Worm (Caenorhabditis elegans) whole organism, L1 larva: ENCODE results near the gene T05A10.6.
A peak's percentile ranks its signal among the peaks of the same experiment; 100 is the strongest.

ENCODE experiments used
- C04F5.9 ChIP-seq: sonication (generic microtip); optimal IDR thresholded peaks from 2 replicates; lab custom pipeline; 2016; ENCODE audit warnings: missing genetic modification characterization, missing compliant biosample characterization
- C34B4.2 ChIP-seq: sonication (generic microtip); optimal IDR thresholded peaks from 2 replicates; lab custom pipeline; 2017; ENCODE audit warnings: mild to moderate bottlenecking, missing genetic modification characterization, missing compliant biosample characterization
- F16B12.6 ChIP-seq: fragments of 150-350 bp; optimal IDR thresholded peaks from 2 replicates; lab custom pipeline; 2014; ENCODE audit warnings: missing biosample characterization, missing genetic modification characterization
- ama-1 ChIP-seq: fragments of 150-350 bp; optimal IDR thresholded peaks from 2 replicates; lab custom pipeline; 2014
- ceh-63 ChIP-seq: fragments of 200-800 bp; sonication (Bioruptor generic); optimal IDR thresholded peaks from 2 replicates; lab custom pipeline; 2018; ENCODE audit warnings: mild to moderate bottlenecking, missing genetic modification characterization, missing compliant biosample characterization
- ceh-8 ChIP-seq: fragments of 200-800 bp; sonication (Bioruptor generic); optimal IDR thresholded peaks from 2 replicates; lab custom pipeline; 2018; ENCODE audit warnings: mild to moderate bottlenecking, missing genetic modification characterization, moderate library complexity, missing compliant biosample characterization
- ceh-88 ChIP-seq: fragments of 200-800 bp; sonication (Bioruptor generic); IDR thresholded peaks from 2 replicates; pipeline ENCODE4 v1.3.6; 2022; ENCODE audit warnings: missing genetic modification characterization, missing compliant biosample characterization
- ceh-90 ChIP-seq: sonication (generic microtip); optimal IDR thresholded peaks from 2 replicates; lab custom pipeline; 2016; ENCODE audit warnings: missing genetic modification characterization, missing compliant biosample characterization
- dsc-1 ChIP-seq: sonication (generic microtip); optimal IDR thresholded peaks from 2 replicates; lab custom pipeline; 2016; ENCODE audit warnings: mild to moderate bottlenecking, missing genetic modification characterization, missing compliant biosample characterization
- efl-3 ChIP-seq: fragments of 200-800 bp; sonication (Bioruptor generic); optimal IDR thresholded peaks from 2 replicates; lab custom pipeline; 2018; ENCODE audit warnings: mild to moderate bottlenecking, missing genetic modification characterization, missing compliant biosample characterization
- elt-2 ChIP-seq: sonication (generic microtip); optimal IDR thresholded peaks from 2 replicates; lab custom pipeline; 2016; ENCODE audit warnings: missing genetic modification characterization, mild to moderate bottlenecking, inconsistent platforms, missing compliant biosample characterization, missing genetic modification reagents
- elt-3 ChIP-seq, 6 experiments: fragments of 150-350 bp in 1 of 6; sonication (generic microtip); optimal IDR thresholded peaks; 2 replicates each; lab custom pipeline; 2017 to 2018; ENCODE audit warnings: missing biosample characterization in 6 of 6, missing genetic modification characterization in 6 of 6, inconsistent platforms in 1 of 6
- ets-5 ChIP-seq: fragments of 200-800 bp; sonication (Bioruptor generic); IDR thresholded peaks from 2 replicates; pipeline ENCODE4 v1.3.6; 2022; ENCODE audit warnings: missing genetic modification characterization, missing compliant biosample characterization
- fkh-10 ChIP-seq: sonication (generic microtip); optimal IDR thresholded peaks from 2 replicates; lab custom pipeline; 2017; ENCODE audit warnings: missing biosample characterization, missing genetic modification reagents, missing genetic modification characterization
- fkh-4 ChIP-seq: sonication (generic microtip); optimal IDR thresholded peaks from 2 replicates; lab custom pipeline; 2016; ENCODE audit warnings: missing compliant biosample characterization, missing genetic modification characterization, borderline replicate concordance
- fkh-8 ChIP-seq: sonication (generic microtip); optimal IDR thresholded peaks from 2 replicates; lab custom pipeline; 2016; ENCODE audit warnings: mild to moderate bottlenecking, missing genetic modification characterization, missing compliant biosample characterization
- fos-1 ChIP-seq: fragments of 150-350 bp; optimal IDR thresholded peaks from 2 replicates; lab custom pipeline; 2014; ENCODE audit warnings: missing biosample characterization, missing genetic modification characterization
- hlh-17 ChIP-seq: fragments of 200-800 bp; sonication (Bioruptor generic); optimal IDR thresholded peaks from 2 replicates; lab custom pipeline; 2018; ENCODE audit warnings: missing genetic modification characterization, mild to moderate bottlenecking, missing compliant biosample characterization, moderate library complexity, borderline replicate concordance
- hlh-4 ChIP-seq: sonication (generic microtip); optimal IDR thresholded peaks from 2 replicates; lab custom pipeline; 2016; ENCODE audit warnings: mild to moderate bottlenecking, missing genetic modification characterization, missing compliant biosample characterization
- lin-15B ChIP-seq: fragments of 150-350 bp; sonication (generic microtip); optimal IDR thresholded peaks from 3 replicates; lab custom pipeline; 2014; ENCODE audit warnings: missing biosample characterization, missing genetic modification characterization
- lin-35 ChIP-seq, 2 experiments: fragments of 150-350 bp; optimal IDR thresholded peaks; 2 replicates each; lab custom pipeline; 2014; ENCODE audit warnings: missing biosample characterization in 2 of 2, missing genetic modification characterization in 2 of 2, missing genetic modification reagents in 2 of 2
- lsy-2 ChIP-seq, 2 experiments: fragments of 150-350 bp; optimal IDR thresholded peaks; 2 replicates each; lab custom pipeline; 2014; ENCODE audit warnings: missing biosample characterization in 2 of 2, missing genetic modification characterization in 2 of 2
- mab-9 ChIP-seq: fragments of 200-800 bp; sonication (Bioruptor generic); IDR thresholded peaks from 2 replicates; pipeline ENCODE4 v1.3.6; 2022; ENCODE audit warnings: missing genetic modification reagents, missing genetic modification characterization, missing compliant biosample characterization
- mdl-1 ChIP-seq, 2 experiments: fragments of 150-350 bp; optimal IDR thresholded peaks; 2 replicates each; lab custom pipeline; 2014 to 2017; ENCODE audit warnings: missing biosample characterization in 2 of 2, missing genetic modification characterization in 2 of 2, inconsistent platforms in 1 of 2
- mef-2 ChIP-seq: fragments of 150-350 bp; optimal IDR thresholded peaks from 2 replicates; lab custom pipeline; 2014; ENCODE audit warnings: missing biosample characterization, missing genetic modification characterization
- mep-1 ChIP-seq: fragments of 150-350 bp; optimal IDR thresholded peaks from 2 replicates; lab custom pipeline; 2014; ENCODE audit warnings: missing biosample characterization, missing genetic modification characterization
- nhr-11 ChIP-seq: fragments of 150-350 bp; optimal IDR thresholded peaks from 2 replicates; lab custom pipeline; 2014; ENCODE audit warnings: missing biosample characterization, missing genetic modification characterization
- nhr-19 ChIP-seq: fragments of 200-800 bp; sonication (Bioruptor generic); conservative IDR thresholded peaks from 2 replicates; pipeline ENCODE4 v1.3.6; 2022; ENCODE audit warnings: missing genetic modification characterization, missing compliant biosample characterization
- nhr-20 ChIP-seq: sonication (generic microtip); optimal IDR thresholded peaks from 2 replicates; lab custom pipeline; 2016; ENCODE audit warnings: mild to moderate bottlenecking, missing genetic modification characterization, missing compliant biosample characterization
- nhr-237 ChIP-seq: fragments of 150-350 bp; optimal IDR thresholded peaks from 2 replicates; lab custom pipeline; 2014; ENCODE audit warnings: missing biosample characterization, missing genetic modification characterization
- nhr-28 ChIP-seq: fragments of 150-350 bp; optimal IDR thresholded peaks from 2 replicates; lab custom pipeline; 2014; ENCODE audit warnings: missing biosample characterization, missing genetic modification characterization
- nhr-47 ChIP-seq: sonication (generic microtip); optimal IDR thresholded peaks from 2 replicates; lab custom pipeline; 2016; ENCODE audit warnings: mild to moderate bottlenecking, missing genetic modification characterization, moderate library complexity, missing compliant biosample characterization
- nhr-71 ChIP-seq: sonication (generic microtip); optimal IDR thresholded peaks from 2 replicates; lab custom pipeline; 2016; ENCODE audit warnings: mild to moderate bottlenecking, missing genetic modification characterization, moderate library complexity, missing compliant biosample characterization
- nhr-76 ChIP-seq: sonication (generic microtip); optimal IDR thresholded peaks from 2 replicates; lab custom pipeline; 2017; ENCODE audit warnings: missing biosample characterization, missing genetic modification characterization
- nhr-77 ChIP-seq: fragments of 150-350 bp; optimal IDR thresholded peaks from 2 replicates; lab custom pipeline; 2014; ENCODE audit warnings: missing biosample characterization, missing genetic modification characterization
- nhr-84 ChIP-seq: sonication (generic microtip); optimal IDR thresholded peaks from 2 replicates; lab custom pipeline; 2017; ENCODE audit warnings: missing biosample characterization, missing genetic modification characterization
- nhr-85 ChIP-seq: sonication (generic microtip); peaks from one replicate; lab custom pipeline; 2016; ENCODE audit warnings: missing genetic modification characterization, inconsistent platforms, missing compliant biosample characterization
- pag-3 ChIP-seq: sonication (generic microtip); optimal IDR thresholded peaks from 2 replicates; lab custom pipeline; 2017; ENCODE audit warnings: missing genetic modification characterization, mild to moderate bottlenecking, missing compliant biosample characterization, antibody characterized with exemption, borderline replicate concordance; ENCODE audit not compliant: insufficient read depth
- pax-3 ChIP-seq: fragments of 200-800 bp; sonication (Bioruptor generic); optimal IDR thresholded peaks from 2 replicates; lab custom pipeline; 2018; ENCODE audit warnings: mild to moderate bottlenecking, missing genetic modification characterization, moderate library complexity, missing compliant biosample characterization
- skn-1 ChIP-seq: fragments of 150-350 bp; optimal IDR thresholded peaks from 2 replicates; lab custom pipeline; 2014; ENCODE audit warnings: missing biosample characterization, missing genetic modification characterization
- snpc-4 ChIP-seq: fragments of 150-350 bp; optimal IDR thresholded peaks from 2 replicates; lab custom pipeline; 2014; ENCODE audit warnings: missing biosample characterization, missing genetic modification characterization
- snu-23 ChIP-seq: sonication (generic microtip); optimal IDR thresholded peaks from 2 replicates; lab custom pipeline; 2016; ENCODE audit warnings: missing genetic modification characterization, missing compliant biosample characterization
- sox-4 ChIP-seq: sonication (generic microtip); optimal IDR thresholded peaks from 2 replicates; lab custom pipeline; 2016; ENCODE audit warnings: missing genetic modification characterization, missing compliant biosample characterization
- sptf-1 ChIP-seq: fragments of 150-350 bp; optimal IDR thresholded peaks from 2 replicates; lab custom pipeline; 2014; ENCODE audit warnings: missing biosample characterization, missing genetic modification characterization
- swsn-7 ChIP-seq: sonication (generic microtip); optimal IDR thresholded peaks from 2 replicates; lab custom pipeline; 2016; ENCODE audit warnings: missing genetic modification characterization, missing compliant biosample characterization
- tbx-2 ChIP-seq: sonication (generic microtip); optimal IDR thresholded peaks from 2 replicates; lab custom pipeline; 2016; ENCODE audit warnings: missing genetic modification characterization, missing compliant biosample characterization
- tlp-1 ChIP-seq: fragments of 150-350 bp; optimal IDR thresholded peaks from 2 replicates; lab custom pipeline; 2014; ENCODE audit warnings: missing biosample characterization, missing genetic modification characterization
- unc-62 ChIP-seq: fragments of 150-350 bp; optimal IDR thresholded peaks from 2 replicates; lab custom pipeline; 2014; ENCODE audit warnings: missing biosample characterization, missing genetic modification reagents, missing genetic modification characterization
- unc-86 ChIP-seq: sonication (generic microtip); optimal IDR thresholded peaks from 2 replicates; lab custom pipeline; 2016; ENCODE audit warnings: missing genetic modification characterization, missing compliant biosample characterization
- unc-98 ChIP-seq: fragments of 200-800 bp; sonication (Bioruptor generic); IDR thresholded peaks from 2 replicates; pipeline ENCODE4 v1.3.6; 2022; ENCODE audit warnings: missing genetic modification characterization, missing compliant biosample characterization
- ztf-4 ChIP-seq: fragments of 150-350 bp; optimal IDR thresholded peaks from 2 replicates; lab custom pipeline; 2014; ENCODE audit warnings: missing biosample characterization, missing genetic modification characterization

T05A10.6 gene

ce11 chrX:10758453-10758852 is 36.1 kb downstream of the T05A10.6 start (continued):
- TF ChIP-seq ceh-88 (GFP tag; lab: Robert Waterston, UW) (no peak), sox-4 (peak; percentile 51)

ce11 chrX:10757608-10758007 is 36.9 kb downstream of the T05A10.6 start, which contains the start of gene R07A4.4:
Gene R07A4.4 (minus strand): TSS chrX:10757708.
- TF ChIP-seq pax-3 (no peak), mef-2 (tag; lab: Kevin White, UChicago) (no peak), ama-1 (lab: Kevin White, UChicago) (no peak), nhr-19 (GFP tag; lab: Robert Waterston, UW) (no peak), sptf-1 (tag; lab: Kevin White, UChicago) (no peak), nhr-77 (no peak), ceh-90 (tag; lab: Kevin White, UChicago) (no peak), snpc-4 (tag; lab: Kevin White, UChicago) (no peak), hlh-4 (tag; lab: Kevin White, UChicago) (no peak), mdl-1 (tag; optimal IDR thresholded peaks at IDR 0.05; lab: Kevin White, UChicago) (no peak), nhr-20 (no peak), nhr-237 (tag; lab: Kevin White, UChicago) (no peak), fkh-10 (GFP tag; lab: Kevin White, UChicago) (no peak), unc-98 (GFP tag; lab: Robert Waterston, UW) (no peak), ceh-88 (GFP tag; lab: Robert Waterston, UW) (no peak), C04F5.9 (no peak), nhr-47 (tag; lab: Kevin White, UChicago) (no peak), tlp-1 (no peak)

DNA sequence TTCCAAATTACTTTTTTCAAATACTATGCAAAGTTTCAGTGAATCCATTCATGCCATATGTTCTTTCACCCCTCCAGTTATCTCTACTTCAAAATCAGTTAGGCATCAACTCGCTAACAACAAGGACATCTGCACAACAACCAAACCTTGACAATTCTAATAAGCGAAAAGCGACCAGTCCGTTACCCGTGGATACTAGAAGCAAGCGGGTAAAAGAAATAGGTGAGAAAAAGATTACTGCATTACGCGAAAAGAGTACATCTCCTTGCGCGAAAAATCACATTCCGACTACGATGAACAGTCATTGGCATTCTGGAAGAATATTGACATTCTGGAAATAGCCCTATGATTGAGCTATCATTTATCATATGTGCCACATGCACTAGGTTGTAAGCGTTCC is 38.4 kb downstream of the T05A10.6 start:
- TF ChIP-seq fos-1 (peak; percentile 6), tbx-2 (no peak), mab-9 (GFP tag; lab: Robert Waterston, UW) (no peak), ets-5 (GFP tag; lab: Robert Waterston, UW) (no peak), lsy-2 (tag; optimal IDR thresholded peaks at IDR 0.05; lab: Kevin White, UChicago) (peak in 1 of 2 experiments; percentile 32), nhr-84 (tag; lab: Kevin White, UChicago) (no peak), efl-3 (GFP tag; lab: Kevin White, UChicago) (no peak), C04F5.9 (no peak), lin-35 (GFP tag; optimal IDR thresholded peaks at IDR 0.05; lab: Kevin White, UChicago) (no peak), mep-1 (tag; lab: Kevin White, UChicago) (no peak), pag-3 (tag; lab: Kevin White, UChicago) (no peak), dsc-1 (peak; percentile 39), F16B12.6 (tag; lab: Kevin White, UChicago) (no peak), ceh-63 (GFP tag; lab: Kevin White, UChicago) (no peak), unc-86 (tag; lab: Kevin White, UChicago) (no peak), unc-98 (GFP tag; lab: Robert Waterston, UW) (no peak), ztf-4 (no peak), ceh-8 (GFP tag; lab: Kevin White, UChicago) (no peak), nhr-28 (no peak), elt-2 (tag; lab: Kevin White, UChicago) (no peak), sptf-1 (tag; lab: Kevin White, UChicago) (no peak), fkh-8 (tag; lab: Kevin White, UChicago) (peak; percentile 59), lin-15B (tag; lab: Kevin White, UChicago) (no peak), C34B4.2 (tag; lab: Kevin White, UChicago) (no peak), fkh-4 (no peak), elt-3 (tag; optimal IDR thresholded peaks at IDR 0.05; lab: Kevin White, UChicago) (no peak), nhr-11 (tag; lab: Kevin White, UChicago) (no peak), nhr-76 (tag; lab: Kevin White, UChicago) (no peak), skn-1 (peak; percentile 30), nhr-85 (tag; lab: Kevin White, UChicago) (peak; percentile 2), hlh-17 (GFP tag; lab: Kevin White, UChicago) (no peak), ceh-90 (tag; lab: Kevin White, UChicago) (no peak), nhr-71 (tag; lab: Kevin White, UChicago) (peak; percentile 6), nhr-47 (tag; lab: Kevin White, UChicago) (peak; percentile 55), swsn-7 (no peak), snpc-4 (tag; lab: Kevin White, UChicago) (no peak), unc-62 (GFP tag; lab: Kevin White, UChicago) (no peak), snu-23 (GFP tag; lab: Kevin White, UChicago) (peak; percentile 24)
